Worm (Caenorhabditis elegans): ENCODE results near the gene clik-2.

clik-2 gene

DNA sequence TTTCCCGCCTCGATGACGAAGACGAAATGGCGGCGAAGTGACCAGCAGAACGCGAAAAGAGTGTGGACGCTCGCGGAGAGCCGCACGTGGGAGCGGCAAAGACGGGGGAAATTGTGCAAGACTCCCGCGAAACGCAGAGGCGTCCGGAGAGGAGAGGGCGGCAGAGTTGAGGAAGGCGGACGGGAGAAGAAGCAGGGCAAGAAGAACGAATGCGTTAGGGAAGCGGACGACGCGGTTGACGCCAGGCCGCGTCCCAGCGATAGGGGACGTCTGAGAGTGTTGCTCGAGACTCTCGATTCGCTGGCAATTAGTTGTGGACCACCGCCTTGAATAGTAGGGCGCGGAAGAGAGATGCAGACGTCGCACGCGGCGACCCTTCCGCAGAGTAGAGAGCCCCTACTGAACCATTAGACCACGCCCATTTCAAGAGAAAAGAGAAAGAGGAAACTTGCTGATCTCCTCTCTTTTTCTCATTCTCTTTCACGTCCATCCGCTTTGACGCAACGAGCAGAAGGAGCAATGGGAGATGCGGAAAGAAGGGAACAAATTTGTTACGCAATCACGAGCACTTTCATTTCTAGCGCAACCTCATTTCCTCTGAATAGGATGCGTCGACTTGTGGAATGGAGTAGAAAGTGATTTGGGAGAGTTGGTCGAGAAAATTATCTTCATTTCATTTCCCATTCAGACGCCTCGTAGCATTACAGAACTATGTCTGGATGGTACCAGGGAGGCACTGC, 37.6 kb downstream of the clik-2 start (continued):
- no peak for TF ChIP-seq ttx-3 (tag; optimal IDR thresholded peaks at IDR 0.05)
- TF ChIP-seq ref-2 (tag; optimal IDR thresholded peaks at IDR 0.05) = no peak
- peak; percentile 10 for TF ChIP-seq dmd-4 (tag; optimal IDR thresholded peaks at IDR 0.05; ENCODE audit: borderline replicate concordance)
- TF ChIP-seq K09A11.1 (tag; optimal IDR thresholded peaks at IDR 0.05; ENCODE audit: insufficient read depth) = no peak
- TF ChIP-seq unc-3 (GFP tag; conservative IDR thresholded peaks at IDR 0.05) = 0 out of 2 replicates have a peak, but pooled peaks have one; percentile 15
- TF ChIP-seq unc-3 (tag; optimal IDR thresholded peaks at IDR 0.05) = no peak
- TF ChIP-seq pha-2 (tag; optimal IDR thresholded peaks at IDR 0.05) = peak; percentile 13
- TF ChIP-seq npax-4 (tag; optimal IDR thresholded peaks at IDR 0.05) = no peak
- peak; percentile 38 for TF ChIP-seq ceh-18 (tag; optimal IDR thresholded peaks at IDR 0.05)
- peak; percentile 51 for TF ChIP-seq ceh-14 (tag; optimal IDR thresholded peaks at IDR 0.05)
- no peak for TF ChIP-seq zip-5 (tag; optimal IDR thresholded peaks at IDR 0.05)
- TF ChIP-seq nfya-1 (tag; optimal IDR thresholded peaks at IDR 0.05) = peak; percentile 51
- no peak for TF ChIP-seq hlh-15 (tag; optimal IDR thresholded peaks at IDR 0.05)
- TF ChIP-seq lin-11 (tag; optimal IDR thresholded peaks at IDR 0.05) = no peak
- TF ChIP-seq ceh-24 (tag; optimal IDR thresholded peaks at IDR 0.05) = no peak
- TF ChIP-seq tbx-2 (tag; optimal IDR thresholded peaks at IDR 0.05) = peak; percentile 44
- no peak for TF ChIP-seq elt-4 (tag; optimal IDR thresholded peaks at IDR 0.05)
- no peak for TF ChIP-seq ceh-9 (tag; optimal IDR thresholded peaks at IDR 0.05)
- TF ChIP-seq pha-4 (tag; optimal IDR thresholded peaks at IDR 0.05) = no peak
- TF ChIP-seq mec-3 (tag; optimal IDR thresholded peaks at IDR 0.05; ENCODE audit: borderline replicate concordance) = no peak
- no peak for TF ChIP-seq unc-86 (tag; optimal IDR thresholded peaks at IDR 0.05)
- no peak for TF ChIP-seq ceh-45 (GFP tag; IDR thresholded peaks at IDR 0.05)
- TF ChIP-seq ahr-1 (tag; optimal IDR thresholded peaks at IDR 0.05) = no peak
- no peak for TF ChIP-seq Y22D7AL.16 (tag; optimal IDR thresholded peaks at IDR 0.05)
- TF ChIP-seq hlh-6 (tag; optimal IDR thresholded peaks at IDR 0.05) = peak; percentile 63
- TF ChIP-seq fax-1 (tag; optimal IDR thresholded peaks at IDR 0.05) = no peak
- TF ChIP-seq T23F11.4 (GFP tag; optimal IDR thresholded peaks at IDR 0.05) = no peak
- TF ChIP-seq F13H6.1 (tag; optimal IDR thresholded peaks at IDR 0.05) = peak; percentile 45
- no peak for TF ChIP-seq hlh-8 (tag; optimal IDR thresholded peaks at IDR 0.05)
- no peak for TF ChIP-seq sox-2 (GFP tag; IDR thresholded peaks at IDR 0.05)
- TF ChIP-seq syd-9 (tag; optimal IDR thresholded peaks at IDR 0.05) = peak; percentile 69
- TF ChIP-seq sox-4 (tag; optimal IDR thresholded peaks at IDR 0.05) = no peak
- no peak for TF ChIP-seq pag-3 (tag; optimal IDR thresholded peaks at IDR 0.05; ENCODE audit: borderline replicate concordance)
- peak; percentile 49 for TF ChIP-seq unc-42 (tag; optimal IDR thresholded peaks at IDR 0.05)
- TF ChIP-seq nhr-232 (tag; optimal IDR thresholded peaks at IDR 0.05) = no peak
- TF ChIP-seq ceh-31 (tag; optimal IDR thresholded peaks at IDR 0.05) = peak; percentile 68
- TF ChIP-seq eyg-1 (tag; optimal IDR thresholded peaks at IDR 0.05) = no peak
- TF ChIP-seq unc-55 (GFP tag; optimal IDR thresholded peaks at IDR 0.05) = peak; percentile 0
- TF ChIP-seq nhr-11 (tag; optimal IDR thresholded peaks at IDR 0.05) = no peak
- TF ChIP-seq rnt-1 (tag; optimal IDR thresholded peaks at IDR 0.05) = peak; percentile 39
- TF ChIP-seq pros-1 (tag; optimal IDR thresholded peaks at IDR 0.05) = no peak
- no peak for TF ChIP-seq ama-1 (optimal IDR thresholded peaks at IDR 0.05)
- peak; percentile 78 for TF ChIP-seq ceh-34 (tag; optimal IDR thresholded peaks at IDR 0.05)
- TF ChIP-seq dve-1 (tag; optimal IDR thresholded peaks at IDR 0.05) = no peak
- no peak for TF ChIP-seq K02D7.2 (tag; optimal IDR thresholded peaks at IDR 0.05)
- TF ChIP-seq C38D4.7 (GFP tag; optimal IDR thresholded peaks at IDR 0.05) = no peak
- TF ChIP-seq hlh-30 (tag; optimal IDR thresholded peaks at IDR 0.05; ENCODE audit: insufficient read depth) = peak; percentile 17
- no peak for TF ChIP-seq odd-2 (tag; optimal IDR thresholded peaks at IDR 0.05)
- no peak for TF ChIP-seq madf-2 (tag; optimal IDR thresholded peaks at IDR 0.05)
